Fruit fly (Drosophila melanogaster): ENCODE results near the gene CG6912.

- TF ChIP-seq psq (optimal IDR thresholded peaks at IDR 0.05) (no peak), pan (optimal IDR thresholded peaks at IDR 0.05) (no peak), CG8478 (optimal IDR thresholded peaks at IDR 0.05) (no peak), usp (GFP tag; optimal IDR thresholded peaks at IDR 0.05) (no peak), EcR (GFP tag; optimal IDR thresholded peaks at IDR 0.05) (no peak), Dll (optimal IDR thresholded peaks at IDR 0.05) (no peak)
Measured at dm6 chr3R:15125796-15126195, 11.0 kb downstream of the CG6912 start.

All from whole organism.